Worm (Caenorhabditis elegans): Measurements from ENCODE around the gene F16G10.8.

The F16G10.8 gene

DNA sequence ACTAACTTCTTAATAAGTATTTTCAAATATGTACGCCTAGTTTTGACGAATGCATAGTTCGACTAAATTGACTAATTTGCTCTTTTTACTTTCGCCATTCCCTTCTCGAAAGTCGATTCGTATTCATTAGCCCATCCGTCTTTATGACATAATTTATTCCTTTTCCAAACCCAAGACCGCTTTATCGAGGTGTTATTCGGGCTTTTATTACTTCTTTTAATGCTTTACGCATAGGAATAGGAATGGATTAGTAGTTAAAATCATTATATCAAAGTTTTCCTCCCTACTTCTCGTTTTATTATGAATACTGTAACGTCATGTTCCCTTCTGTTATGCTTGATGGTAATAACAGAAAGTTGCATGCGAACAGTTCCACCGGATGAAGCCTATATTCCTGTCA, 8.3 kb downstream of the F16G10.8 start, which contains the start of gene F16G10.2:
Gene F16G10.2 (plus strand): TSS at position 301 of the 400 bp plus-strand sequence.
- no peak for TF ChIP-seq nhr-47 (tag; optimal IDR thresholded peaks at IDR 0.05)
- no peak for TF ChIP-seq lin-14 (GFP tag; optimal IDR thresholded peaks at IDR 0.05)
- no peak for TF ChIP-seq nhr-12 (tag; optimal IDR thresholded peaks at IDR 0.05)
- no peak for TF ChIP-seq F16B12.6 (tag; optimal IDR thresholded peaks at IDR 0.05)
- no peak for TF ChIP-seq pag-3 (tag; optimal IDR thresholded peaks at IDR 0.05; ENCODE audit: borderline replicate concordance, insufficient read depth)
- TF ChIP-seq ces-1 (GFP tag; optimal IDR thresholded peaks at IDR 0.05) = no peak
- TF ChIP-seq mef-2 (tag; optimal IDR thresholded peaks at IDR 0.05) = no peak
- no peak for TF ChIP-seq elt-2 (tag; optimal IDR thresholded peaks at IDR 0.05)
- no peak for TF ChIP-seq isw-1 (GFP tag; IDR thresholded peaks at IDR 0.05)
- TF ChIP-seq aha-1 (tag; optimal IDR thresholded peaks at IDR 0.05) = no peak

ce11 chrII:2372090-2372489, 11.1 kb downstream of the F16G10.8 start, which contains the start of gene F16G10.3:
Gene F16G10.3 (plus strand): TSS chrII:2372390.
- TF ChIP-seq aha-1 (tag; optimal IDR thresholded peaks at IDR 0.05) = no peak
- no peak for TF ChIP-seq efl-1 (optimal IDR thresholded peaks at IDR 0.05)
- TF ChIP-seq efl-1 (GFP tag; optimal IDR thresholded peaks at IDR 0.05 in 1 of 2) = peak in 1 of 2 experiments; percentile 27

- TF ChIP-seq ces-1 (GFP tag; optimal IDR thresholded peaks at IDR 0.05) (no peak), nhr-85 (tag) (no peak), snu-23 (GFP tag; optimal IDR thresholded peaks at IDR 0.05) (no peak), fos-1 (tag; optimal IDR thresholded peaks at IDR 0.05) (no peak), ztf-4 (tag; optimal IDR thresholded peaks at IDR 0.05) (no peak)
These were observed 14.3 kb downstream of the F16G10.8 start, which contains the start of gene hpo-25 for ce11 chrII:2368956-2369355. Gene hpo-25 (plus strand): TSS chrII:2369256.

- TF ChIP-seq nhr-28 (tag; optimal IDR thresholded peaks at IDR 0.05) = no peak
- no peak for TF ChIP-seq ceh-88 (GFP tag; IDR thresholded peaks at IDR 0.05)
- no peak for TF ChIP-seq irx-1 (tag; optimal IDR thresholded peaks at IDR 0.05)
- no peak for TF ChIP-seq nhr-85 (tag)
- no peak for TF ChIP-seq tlp-1 (tag; optimal IDR thresholded peaks at IDR 0.05)
- no peak for TF ChIP-seq jun-1 (tag; optimal IDR thresholded peaks at IDR 0.05)
- no peak for TF ChIP-seq pqm-1 (tag; optimal IDR thresholded peaks at IDR 0.05)
- TF ChIP-seq rnt-1 (tag; optimal IDR thresholded peaks at IDR 0.05) = no peak
- TF ChIP-seq ceh-63 (GFP tag; optimal IDR thresholded peaks at IDR 0.05) = no peak
- no peak for TF ChIP-seq mdl-1 (tag; optimal IDR thresholded peaks at IDR 0.05)
- TF ChIP-seq lin-15B (tag; optimal IDR thresholded peaks at IDR 0.05) = no peak
- no peak for TF ChIP-seq isw-1 (GFP tag; IDR thresholded peaks at IDR 0.05)
- no peak for TF ChIP-seq lin-13 (GFP tag; optimal IDR thresholded peaks at IDR 0.05)
- TF ChIP-seq unc-98 (GFP tag; IDR thresholded peaks at IDR 0.05) = no peak
- no peak for TF ChIP-seq hlh-4 (tag; optimal IDR thresholded peaks at IDR 0.05)
- TF ChIP-seq aha-1 (tag; optimal IDR thresholded peaks at IDR 0.05) = no peak
- TF ChIP-seq nhr-77 (tag; optimal IDR thresholded peaks at IDR 0.05) = no peak
These were observed 16.4 kb downstream of the F16G10.8 start, which contains the start of the genes F43C11.12 and F16G10.5 for ce11 chrII:2366623-2367365. Gene F43C11.12 (minus strand): TSS chrII:2366723. Gene F16G10.5 (plus strand): TSS chrII:2367315.

DNA sequence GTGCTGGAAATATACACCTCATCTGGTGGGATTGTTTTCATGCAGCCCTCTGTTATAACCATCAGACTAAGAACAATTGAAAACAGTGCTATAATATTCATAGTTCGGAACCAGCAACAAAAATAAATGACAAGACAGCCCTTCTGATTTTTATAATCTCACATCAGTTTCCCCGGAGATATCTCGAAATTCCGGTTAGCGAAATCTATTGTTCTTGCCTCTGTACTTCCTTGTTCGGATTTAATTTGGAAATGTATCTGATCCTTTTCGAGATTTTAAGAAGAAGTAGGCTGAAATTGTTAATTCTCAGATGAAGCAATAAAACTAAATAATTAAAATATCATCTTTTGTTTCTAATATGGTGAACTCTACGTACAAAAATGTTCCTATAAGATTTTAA, 19.6 kb downstream of the F16G10.8 start, which contains the start of gene F43C11.11:
Gene F43C11.11 (minus strand): TSS at position 101 of the 400 bp plus-strand sequence.
- TF ChIP-seq fkh-4 (tag; optimal IDR thresholded peaks at IDR 0.05; ENCODE audit: borderline replicate concordance) (no peak), nhr-84 (tag; optimal IDR thresholded peaks at IDR 0.05) (no peak), vab-15 (tag; optimal IDR thresholded peaks at IDR 0.05) (no peak), fkh-10 (GFP tag; optimal IDR thresholded peaks at IDR 0.05) (no peak)

Measured in whole organism, L1 larva.